Worm (Caenorhabditis elegans) whole organism, mixed stage, embryonic: ENCODE data around the gene ZK1037.6.

Experiments used
- M03D4.4 ChIP-seq: sonication (generic microtip); optimal IDR thresholded peaks from 2 replicates; lab custom pipeline; 2017; ENCODE audit warnings: mild to moderate bottlenecking, missing genetic modification characterization, missing compliant biosample characterization
- bed-3 ChIP-seq: fragments of 200-800 bp; sonication (Bioruptor generic); optimal IDR thresholded peaks from 3 replicates; lab custom pipeline; 2018; ENCODE audit warnings: mild to moderate bottlenecking, missing genetic modification characterization, moderate library complexity, missing compliant biosample characterization
- blmp-1 ChIP-seq: fragments of 150-350 bp; optimal IDR thresholded peaks from 2 replicates; lab custom pipeline; 2014; ENCODE audit warnings: missing biosample characterization, missing genetic modification characterization
- ceh-39 ChIP-seq: fragments of 150-350 bp; optimal IDR thresholded peaks from 2 replicates; lab custom pipeline; 2014; ENCODE audit warnings: missing biosample characterization, missing genetic modification characterization
- ceh-83 ChIP-seq: fragments of 200-800 bp; sonication (Bioruptor generic); optimal IDR thresholded peaks from 2 replicates; lab custom pipeline; 2018; ENCODE audit warnings: mild to moderate bottlenecking, missing genetic modification characterization, missing compliant biosample characterization
- ces-1 ChIP-seq: fragments of 150-350 bp; optimal IDR thresholded peaks from 2 replicates; lab custom pipeline; 2014; ENCODE audit warnings: missing biosample characterization, missing genetic modification reagents, missing genetic modification characterization
- drap-1 ChIP-seq: fragments of 200-800 bp; sonication (Bioruptor generic); optimal IDR thresholded peaks from 3 replicates; lab custom pipeline; 2018; ENCODE audit warnings: mild to moderate bottlenecking, missing genetic modification characterization, missing compliant biosample characterization
- elt-1 ChIP-seq: sonication (generic microtip); optimal IDR thresholded peaks from 2 replicates; lab custom pipeline; 2017; ENCODE audit warnings: missing genetic modification characterization, mild to moderate bottlenecking, missing compliant biosample characterization, antibody characterized with exemption, moderate library complexity, borderline replicate concordance; ENCODE audit not compliant: insufficient read depth
- flh-1 ChIP-seq: fragments of 200-800 bp; sonication (Bioruptor generic); optimal IDR thresholded peaks from 2 replicates; lab custom pipeline; 2018; ENCODE audit warnings: mild to moderate bottlenecking, missing genetic modification characterization, moderate library complexity, missing compliant biosample characterization
- ham-2 ChIP-seq: fragments of 200-800 bp; sonication (Bioruptor generic); optimal IDR thresholded peaks from 2 replicates; lab custom pipeline; 2018; ENCODE audit warnings: mild to moderate bottlenecking, missing genetic modification characterization, missing compliant biosample characterization
- hlh-1 ChIP-seq: fragments of 150-350 bp; optimal IDR thresholded peaks from 2 replicates; lab custom pipeline; 2014; ENCODE audit warnings: missing biosample characterization, missing genetic modification reagents, missing genetic modification characterization
- lin-13 ChIP-seq: fragments of 150-350 bp; optimal IDR thresholded peaks from 2 replicates; lab custom pipeline; 2014; ENCODE audit warnings: missing biosample characterization, missing genetic modification characterization
- lin-32 ChIP-seq: fragments of 200-800 bp; sonication (Bioruptor generic); optimal IDR thresholded peaks from 2 replicates; lab custom pipeline; 2018; ENCODE audit warnings: mild to moderate bottlenecking, missing genetic modification characterization, missing compliant biosample characterization
- lsy-2 ChIP-seq: fragments of 150-350 bp; optimal IDR thresholded peaks from 2 replicates; lab custom pipeline; 2014; ENCODE audit warnings: missing biosample characterization, missing genetic modification characterization
- mab-5 ChIP-seq: fragments of 150-350 bp; optimal IDR thresholded peaks from 2 replicates; lab custom pipeline; 2014; ENCODE audit warnings: missing biosample characterization, missing genetic modification characterization
- mep-1 ChIP-seq: fragments of 150-350 bp; optimal IDR thresholded peaks from 2 replicates; lab custom pipeline; 2017; ENCODE audit warnings: missing biosample characterization, missing genetic modification reagents, missing genetic modification characterization, inconsistent platforms
- mls-2 ChIP-seq: sonication (generic microtip); optimal IDR thresholded peaks from 2 replicates; lab custom pipeline; 2016; ENCODE audit warnings: mild to moderate bottlenecking, missing genetic modification characterization, moderate library complexity, missing compliant biosample characterization
- nhr-12 ChIP-seq: fragments of 150-350 bp; optimal IDR thresholded peaks from 2 replicates; lab custom pipeline; 2014; ENCODE audit warnings: missing biosample characterization, missing genetic modification characterization
- nhr-2 ChIP-seq: fragments of 150-350 bp; optimal IDR thresholded peaks from 2 replicates; lab custom pipeline; 2014; ENCODE audit warnings: missing biosample characterization, missing genetic modification characterization
- nhr-237 ChIP-seq: fragments of 150-350 bp; optimal IDR thresholded peaks from 2 replicates; lab custom pipeline; 2014; ENCODE audit warnings: missing biosample characterization, missing genetic modification characterization
- nhr-28 ChIP-seq: fragments of 150-350 bp; optimal IDR thresholded peaks from 2 replicates; lab custom pipeline; 2014; ENCODE audit warnings: missing biosample characterization, missing genetic modification characterization
- nhr-76 ChIP-seq: sonication (generic microtip); optimal IDR thresholded peaks from 2 replicates; lab custom pipeline; 2017; ENCODE audit warnings: missing biosample characterization, missing genetic modification characterization
- pha-4 ChIP-seq: fragments of 150-350 bp; optimal IDR thresholded peaks from 2 replicates; lab custom pipeline; 2018; ENCODE audit warnings: missing biosample characterization, missing genetic modification reagents, missing genetic modification characterization
- sem-2 ChIP-seq: fragments of 200-800 bp; sonication (Bioruptor generic); optimal IDR thresholded peaks from 2 replicates; lab custom pipeline; 2018; ENCODE audit warnings: mild to moderate bottlenecking, missing genetic modification characterization, missing compliant biosample characterization
- snpc-4 ChIP-seq: fragments of 150-350 bp; optimal IDR thresholded peaks from 2 replicates; lab custom pipeline; 2014; ENCODE audit warnings: missing biosample characterization, missing genetic modification characterization
- sptf-1 ChIP-seq: sonication (generic microtip); optimal IDR thresholded peaks from 2 replicates; lab custom pipeline; 2017; ENCODE audit warnings: mild to moderate bottlenecking, missing genetic modification characterization, moderate library complexity, missing compliant biosample characterization
- tbx-8 ChIP-seq: fragments of 200-800 bp; sonication (Bioruptor generic); optimal IDR thresholded peaks from 2 replicates; lab custom pipeline; 2018; ENCODE audit warnings: mild to moderate bottlenecking, missing genetic modification characterization, moderate library complexity, missing compliant biosample characterization
- unc-39 ChIP-seq: fragments of 150-350 bp; optimal IDR thresholded peaks from 2 replicates; lab custom pipeline; 2014; ENCODE audit warnings: missing biosample characterization, missing genetic modification characterization
- unc-62 ChIP-seq: fragments of 150-350 bp; optimal IDR thresholded peaks from 2 replicates; lab custom pipeline; 2014; ENCODE audit warnings: missing biosample characterization, missing genetic modification reagents, missing genetic modification characterization
- zip-8 ChIP-seq: fragments of 150-350 bp; optimal IDR thresholded peaks from 2 replicates; lab custom pipeline; 2014; ENCODE audit warnings: missing biosample characterization, missing genetic modification characterization
- ztf-11 ChIP-seq: fragments of 150-350 bp; optimal IDR thresholded peaks from 2 replicates; lab custom pipeline; 2014; ENCODE audit warnings: missing biosample characterization, missing genetic modification characterization

ZK1037.6 gene

ce11 chrV:15309011-15309410 is 18.6 kb downstream of the ZK1037.6 start, which contains the start of gene srz-10:
srz-10 (minus strand) TSS chrV:15309098.
- TF ChIP-seq mab-5 (tag; lab: Kevin White, UChicago) (no peak), lin-13 (tag; lab: Kevin White, UChicago) (no peak), unc-39 (no peak), drap-1 (GFP tag; lab: Kevin White, UChicago) (no peak), M03D4.4 (tag; lab: Kevin White, UChicago) (no peak), ceh-39 (no peak), pha-4 (tag; lab: Kevin White, UChicago) (no peak), ceh-83 (GFP tag; lab: Kevin White, UChicago) (no peak), lin-32 (GFP tag; lab: Kevin White, UChicago) (no peak), sem-2 (GFP tag; lab: Kevin White, UChicago) (no peak), sptf-1 (tag; lab: Kevin White, UChicago) (no peak), flh-1 (GFP tag; lab: Kevin White, UChicago) (no peak), snpc-4 (tag; lab: Kevin White, UChicago) (no peak), mls-2 (no peak), mep-1 (tag; lab: Kevin White, UChicago) (no peak), elt-1 (tag; lab: Kevin White, UChicago) (no peak), zip-8 (tag; lab: Kevin White, UChicago) (no peak), tbx-8 (no peak), ces-1 (GFP tag; lab: Kevin White, UChicago) (no peak), nhr-2 (tag; lab: Kevin White, UChicago) (no peak)

ce11 chrV:15306745-15307144 is 20.9 kb downstream of the ZK1037.6 start, which contains the start of gene T26H8.4:
T26H8.4 (minus strand) TSS chrV:15306845.
- no peak for TF ChIP-seq M03D4.4 (tag; lab: Kevin White, UChicago)
- no peak for TF ChIP-seq nhr-76 (tag; lab: Kevin White, UChicago)
- TF ChIP-seq mep-1 (tag; lab: Kevin White, UChicago) = no peak
- no peak for TF ChIP-seq mls-2
- no peak for TF ChIP-seq lin-32 (GFP tag; lab: Kevin White, UChicago)
- no peak for TF ChIP-seq nhr-237

ce11 chrV:15305502-15305901 is 22.1 kb downstream of the ZK1037.6 start, which contains the start of gene T26H8.5:
T26H8.5 (minus strand) TSS chrV:15305602.
- TF ChIP-seq ham-2 (GFP tag; lab: Kevin White, UChicago) (no peak), pha-4 (tag; lab: Kevin White, UChicago) (no peak), flh-1 (GFP tag; lab: Kevin White, UChicago) (no peak), sem-2 (GFP tag; lab: Kevin White, UChicago) (no peak), blmp-1 (tag; lab: Kevin White, UChicago) (no peak), sptf-1 (tag; lab: Kevin White, UChicago) (no peak), ceh-39 (no peak), mls-2 (no peak), ztf-11 (tag; lab: Kevin White, UChicago) (no peak), mep-1 (tag; lab: Kevin White, UChicago) (no peak), nhr-12 (tag; lab: Kevin White, UChicago) (no peak), M03D4.4 (tag; lab: Kevin White, UChicago) (no peak), nhr-28 (tag; lab: Kevin White, UChicago) (no peak)

- TF ChIP-seq lin-13 (tag; lab: Kevin White, UChicago) = no peak
- no peak for TF ChIP-seq sptf-1 (tag; lab: Kevin White, UChicago)
- TF ChIP-seq bed-3 (GFP tag; lab: Kevin White, UChicago) = no peak
- TF ChIP-seq zip-8 (tag; lab: Kevin White, UChicago) = no peak
- no peak for TF ChIP-seq lin-32 (GFP tag; lab: Kevin White, UChicago)
- TF ChIP-seq sem-2 (GFP tag; lab: Kevin White, UChicago) = no peak
- no peak for TF ChIP-seq snpc-4 (tag; lab: Kevin White, UChicago)
- no peak for TF ChIP-seq unc-62
- TF ChIP-seq ztf-11 (tag; lab: Kevin White, UChicago) = no peak
- no peak for TF ChIP-seq hlh-1 (tag; lab: Kevin White, UChicago)
- no peak for TF ChIP-seq nhr-76 (tag; lab: Kevin White, UChicago)
- no peak for TF ChIP-seq ceh-83 (GFP tag; lab: Kevin White, UChicago)
- TF ChIP-seq lsy-2 (tag; lab: Kevin White, UChicago) = no peak
- no peak for TF ChIP-seq ceh-39
Observed at ce11 chrV:15303625-15304024, 24.0 kb downstream of the ZK1037.6 start, which contains the start of gene srx-48. srx-48 (minus strand) TSS chrV:15303725.
